Fruit fly (Drosophila melanogaster) whole organism: ENCODE results near the gene Cad89D.

ENCODE experiments used
- Dll ChIP-seq: fragments of >200 bp; optimal IDR thresholded peaks from 2 replicates; lab custom pipeline; 2017
- pan ChIP-seq: fragments of >200 bp; optimal IDR thresholded peaks from 2 replicates; lab custom pipeline; 2017
- psq ChIP-seq: fragments of >200 bp; optimal IDR thresholded peaks from 2 replicates; lab custom pipeline; 2017
- usp ChIP-seq: fragments of >200 bp; optimal IDR thresholded peaks from 2 replicates; lab custom pipeline; 2017; ENCODE audit warnings: missing biosample characterization, missing genetic modification characterization, mixed read lengths

- no peak for TF ChIP-seq Dll (lab: Kevin White, UChicago)
- no peak for TF ChIP-seq pan (lab: Kevin White, UChicago)
- no peak for TF ChIP-seq psq
- TF ChIP-seq usp (GFP tag; lab: Kevin White, UChicago): no peak
These were observed 42.2 kb downstream of the Cad89D start for dm6 chr3R:16452954-16453587.
